Worm (Caenorhabditis elegans) whole organism, early embryonic: Measurements from ENCODE around the gene pcca-1.

Experiments
- B0310.2 ChIP-seq: sonication (generic microtip); optimal IDR thresholded peaks from 2 replicates; lab custom pipeline; 2016; ENCODE audit warnings: mild to moderate bottlenecking, missing genetic modification characterization, missing compliant biosample characterization
- F13C5.2 ChIP-seq: sonication (generic microtip); optimal IDR thresholded peaks from 2 replicates; lab custom pipeline; 2017; ENCODE audit warnings: mild to moderate bottlenecking, missing genetic modification characterization, inconsistent platforms, missing compliant biosample characterization
- ama-1 ChIP-seq: fragments of 150-350 bp; optimal IDR thresholded peaks from 2 replicates; lab custom pipeline; 2014
- ceh-36 ChIP-seq: sonication (generic microtip); optimal IDR thresholded peaks from 2 replicates; lab custom pipeline; 2016; ENCODE audit warnings: missing genetic modification characterization, inconsistent platforms, missing compliant biosample characterization
- ets-7 ChIP-seq: sonication (generic microtip); optimal IDR thresholded peaks from 2 replicates; lab custom pipeline; 2016; ENCODE audit warnings: missing genotype, missing genetic modification characterization, missing compliant biosample characterization
- flt-1 ChIP-seq: fragments of 200-800 bp; sonication (Bioruptor generic); IDR thresholded peaks from 2 replicates; pipeline ENCODE4 v1.3.6; 2022; ENCODE audit warnings: missing genetic modification characterization, missing compliant biosample characterization
- hmbx-1 ChIP-seq: sonication (generic microtip); optimal IDR thresholded peaks from 2 replicates; lab custom pipeline; 2016; ENCODE audit warnings: mild to moderate bottlenecking, missing genetic modification characterization, missing compliant biosample characterization
- hmg-4 ChIP-seq: fragments of 200-800 bp; sonication (Bioruptor generic); optimal IDR thresholded peaks from 2 replicates; lab custom pipeline; 2018; ENCODE audit warnings: mild to moderate bottlenecking, missing genetic modification characterization, missing compliant biosample characterization
- hnd-1 ChIP-seq: sonication (generic microtip); optimal IDR thresholded peaks from 2 replicates; lab custom pipeline; 2016; ENCODE audit warnings: missing genetic modification characterization, missing compliant biosample characterization
- tbx-11 ChIP-seq: fragments of 200-800 bp; sonication (Bioruptor generic); IDR thresholded peaks from 2 replicates; pipeline ENCODE4 v1.3.6; 2022; ENCODE audit warnings: missing genetic modification characterization, missing compliant biosample characterization
- tbx-37 ChIP-seq: fragments of 200-800 bp; sonication (Bioruptor generic); conservative IDR thresholded peaks from 2 replicates; pipeline ENCODE4 v1.3.6; 2022; ENCODE audit warnings: missing genetic modification reagents, missing genetic modification characterization, missing compliant biosample characterization

DNA sequence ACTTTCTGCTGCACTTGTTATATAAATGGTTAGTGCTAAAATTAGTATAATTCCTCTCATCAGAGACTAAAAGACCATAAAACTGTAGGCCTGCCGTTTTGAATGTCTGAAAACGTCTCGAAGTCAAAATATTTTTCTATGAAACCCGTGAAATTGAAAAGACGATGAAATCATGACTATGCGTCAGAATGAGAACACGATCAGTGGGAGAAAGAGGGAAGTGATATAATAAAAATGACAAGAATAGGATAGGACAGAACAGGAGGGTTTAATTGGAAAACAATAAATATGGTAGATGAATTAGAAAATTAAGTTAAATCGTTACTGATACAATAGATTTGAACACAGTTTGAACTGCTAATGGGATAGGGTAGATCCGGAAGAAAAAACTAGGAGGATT is 9.9 kb upstream of the pcca-1 start, which contains the start of gene F27D9.7:
- TF ChIP-seq ama-1 (lab: Kevin White, UChicago) = no peak
- TF ChIP-seq hmg-4 (GFP tag; lab: Kevin White, UChicago) = no peak
- no peak for TF ChIP-seq hmbx-1
- no peak for TF ChIP-seq B0310.2 (tag; lab: Kevin White, UChicago)
- TF ChIP-seq ets-7 (tag; lab: Kevin White, UChicago) = no peak
- no peak for TF ChIP-seq tbx-11 (GFP tag; lab: Robert Waterston, UW)
- TF ChIP-seq F13C5.2 = no peak
- no peak for TF ChIP-seq flt-1 (GFP tag; lab: Robert Waterston, UW)
- TF ChIP-seq tbx-37 = no peak
- no peak for TF ChIP-seq hnd-1 (tag; lab: Kevin White, UChicago)
- TF ChIP-seq ceh-36 (tag; lab: Kevin White, UChicago) = no peak
